Fruit fly (Drosophila melanogaster) whole organism, prepupa: ENCODE results near the gene CG9733.

Source experiments
- Blimp-1 ChIP-seq: fragments of 200-800 bp; sonication (Bioruptor generic); optimal IDR thresholded peaks from 3 replicates; lab custom pipeline; 2017; ENCODE audit warnings: missing biosample characterization, missing genetic modification characterization, mild to moderate bottlenecking, moderate library complexity, missing genetic modification reagents
- CG10669 ChIP-seq: fragments of 200-800 bp; sonication (Bioruptor generic); optimal IDR thresholded peaks from 3 replicates; lab custom pipeline; 2018; ENCODE audit warnings: missing biosample characterization, mild to moderate bottlenecking, missing genetic modification characterization, moderate library complexity
- CG11902 ChIP-seq: fragments of 200-800 bp; sonication (Bioruptor generic); optimal IDR thresholded peaks from 3 replicates; lab custom pipeline; 2016; ENCODE audit warnings: missing biosample characterization, missing genetic modification characterization
- CG15336 ChIP-seq: fragments of 200-800 bp; sonication (Bioruptor generic); IDR thresholded peaks from 2 replicates; pipeline ENCODE4 v1.3.6; 2022; ENCODE audit warnings: missing biosample characterization, missing genetic modification characterization
- CG16779 ChIP-seq: fragments of 200-800 bp; sonication (Bioruptor generic); optimal IDR thresholded peaks from 3 replicates; lab custom pipeline; 2017; ENCODE audit warnings: missing biosample characterization, mild to moderate bottlenecking, missing genetic modification characterization
- CG31627 ChIP-seq: fragments of 200-800 bp; sonication (Bioruptor generic); optimal IDR thresholded peaks from 3 replicates; lab custom pipeline; 2016; ENCODE audit warnings: missing biosample characterization, missing genetic modification characterization
- CG32006 ChIP-seq: fragments of 200-800 bp; sonication (Bioruptor generic); optimal IDR thresholded peaks from 3 replicates; lab custom pipeline; 2017; ENCODE audit warnings: missing biosample characterization, mild to moderate bottlenecking, missing genetic modification characterization
- CG34406 ChIP-seq: fragments of 200-800 bp; sonication (Bioruptor generic); optimal IDR thresholded peaks from 3 replicates; lab custom pipeline; 2016; ENCODE audit warnings: missing biosample characterization, missing genetic modification characterization
- CG3919 ChIP-seq: fragments of 200-800 bp; sonication (Bioruptor generic); optimal IDR thresholded peaks from 3 replicates; lab custom pipeline; 2016; ENCODE audit warnings: missing biosample characterization, missing genetic modification characterization
- CG4318 ChIP-seq: fragments of 200-800 bp; sonication (Bioruptor generic); optimal IDR thresholded peaks from 3 replicates; lab custom pipeline; 2017; ENCODE audit warnings: missing biosample characterization, mild to moderate bottlenecking, missing genetic modification characterization
- CG6163 ChIP-seq: fragments of 200-800 bp; sonication (Bioruptor generic); IDR thresholded peaks from 3 replicates; pipeline ENCODE4 v1.3.6; 2022; ENCODE audit warnings: missing biosample characterization, missing genetic modification characterization
- CG6276 ChIP-seq: fragments of 200-800 bp; sonication (Bioruptor generic); optimal IDR thresholded peaks from 2 replicates; lab custom pipeline; 2017; ENCODE audit warnings: missing biosample characterization, mild to moderate bottlenecking, missing genetic modification characterization
- CG6808 ChIP-seq: fragments of 200-800 bp; sonication (Bioruptor generic); optimal IDR thresholded peaks from 3 replicates; lab custom pipeline; 2017; ENCODE audit warnings: missing biosample characterization, missing genetic modification characterization, mild to moderate bottlenecking, moderate library complexity, missing genetic modification reagents
- CG7368 ChIP-seq: fragments of 200-800 bp; sonication (Bioruptor generic); optimal IDR thresholded peaks from 3 replicates; lab custom pipeline; 2016; ENCODE audit warnings: missing biosample characterization, missing genetic modification characterization
- CG8319 ChIP-seq: fragments of 200-800 bp; sonication (Bioruptor generic); optimal IDR thresholded peaks from 3 replicates; lab custom pipeline; 2016; ENCODE audit warnings: missing biosample characterization, missing genetic modification characterization
- CG9139 ChIP-seq: fragments of 200-800 bp; sonication (Bioruptor generic); optimal IDR thresholded peaks from 3 replicates; lab custom pipeline; 2017; ENCODE audit warnings: missing biosample characterization, mild to moderate bottlenecking, missing genetic modification characterization
- Eip75B ChIP-seq: fragments of 200-800 bp; sonication (Bioruptor generic); optimal IDR thresholded peaks from 3 replicates; lab custom pipeline; 2016; ENCODE audit warnings: missing biosample characterization, missing genetic modification characterization
- Eip78C ChIP-seq: fragments of 200-800 bp; sonication (Bioruptor generic); peaks from one replicate; lab custom pipeline; 2016; ENCODE audit warnings: missing biosample characterization, missing genetic modification characterization
- Ets21C ChIP-seq: fragments of 200-800 bp; sonication (Bioruptor generic); optimal IDR thresholded peaks from 3 replicates; lab custom pipeline; 2016; ENCODE audit warnings: missing biosample characterization, missing genetic modification characterization
- Gug ChIP-seq: fragments of 200-800 bp; sonication (Bioruptor generic); IDR thresholded peaks from 2 replicates; pipeline ENCODE4 v1.3.6; 2022; ENCODE audit warnings: missing biosample characterization, missing genetic modification characterization
- Hr38 ChIP-seq: sonication (Bioruptor generic); optimal IDR thresholded peaks from 2 replicates; lab custom pipeline; 2016; ENCODE audit warnings: missing biosample characterization, missing genetic modification characterization
- Hr4 ChIP-seq: fragments of 200-800 bp; sonication (Bioruptor generic); optimal IDR thresholded peaks from 3 replicates; lab custom pipeline; 2016; ENCODE audit warnings: missing biosample characterization, missing genetic modification characterization
- Lpt ChIP-seq: fragments of 200-800 bp; sonication (Bioruptor generic); optimal IDR thresholded peaks from 3 replicates; lab custom pipeline; 2016; ENCODE audit warnings: missing biosample characterization, missing genetic modification characterization
- Met ChIP-seq: fragments of 200-800 bp; sonication (Bioruptor generic); optimal IDR thresholded peaks from 3 replicates; lab custom pipeline; 2016; ENCODE audit warnings: missing biosample characterization, missing genetic modification characterization
- Smox ChIP-seq: fragments of 200-800 bp; sonication (Bioruptor generic); optimal IDR thresholded peaks from 3 replicates; lab custom pipeline; 2016; ENCODE audit warnings: missing biosample characterization, missing genetic modification characterization
- achi ChIP-seq: fragments of 200-800 bp; sonication (Bioruptor generic); optimal IDR thresholded peaks from 3 replicates; lab custom pipeline; 2016; ENCODE audit warnings: missing biosample characterization, missing genetic modification characterization
- acj6 ChIP-seq: fragments of 200-800 bp; sonication (Bioruptor generic); optimal IDR thresholded peaks from 3 replicates; lab custom pipeline; 2016; ENCODE audit warnings: missing biosample characterization, missing genetic modification characterization
- cyc ChIP-seq: fragments of 200-800 bp; sonication (Bioruptor generic); optimal IDR thresholded peaks from 3 replicates; lab custom pipeline; 2016; ENCODE audit warnings: missing biosample characterization, missing genetic modification characterization
- dac ChIP-seq: fragments of 200-800 bp; sonication (Bioruptor generic); optimal IDR thresholded peaks from 2 replicates; lab custom pipeline; 2017; ENCODE audit warnings: missing biosample characterization, mild to moderate bottlenecking, missing genetic modification characterization
- dsx ChIP-seq: fragments of 200-800 bp; optimal IDR thresholded peaks from 3 replicates; lab custom pipeline; 2019; ENCODE audit warnings: missing biosample characterization, mild to moderate bottlenecking, missing genetic modification characterization, moderate library complexity; ENCODE audit not compliant: poor library complexity, severe bottlenecking
- eg ChIP-seq: fragments of 200-800 bp; sonication (Bioruptor generic); IDR thresholded peaks from 3 replicates; pipeline ENCODE4 v1.3.6; 2022; ENCODE audit warnings: missing biosample characterization, missing genetic modification characterization
- esn ChIP-seq: fragments of 200-800 bp; sonication (Bioruptor generic); optimal IDR thresholded peaks from 2 replicates; lab custom pipeline; 2016; ENCODE audit warnings: missing biosample characterization, mild to moderate bottlenecking, missing genetic modification characterization, moderate library complexity
- fd85E ChIP-seq: fragments of 200-800 bp; sonication (Bioruptor generic); optimal IDR thresholded peaks from 3 replicates; lab custom pipeline; 2016; ENCODE audit warnings: missing biosample characterization, missing genetic modification characterization
- lz ChIP-seq: fragments of 200-800 bp; sonication (Bioruptor generic); optimal IDR thresholded peaks from 3 replicates; lab custom pipeline; 2016; ENCODE audit warnings: missing biosample characterization, missing genetic modification characterization
- net ChIP-seq: fragments of 200-800 bp; sonication (Bioruptor generic); optimal IDR thresholded peaks from 3 replicates; lab custom pipeline; 2016; ENCODE audit warnings: missing biosample characterization, missing genetic modification characterization
- pdm3 ChIP-seq: fragments of 200-800 bp; sonication (Bioruptor generic); optimal IDR thresholded peaks from 3 replicates; lab custom pipeline; 2016; ENCODE audit warnings: missing biosample characterization, missing genetic modification characterization
- salr ChIP-seq, 2 experiments: fragments of 200-800 bp; sonication (Bioruptor generic); optimal IDR thresholded peaks; 3 replicates each; lab custom pipeline; 2016 to 2018; ENCODE audit warnings: missing biosample characterization in 2 of 2, missing genetic modification characterization in 2 of 2, mild to moderate bottlenecking in 1 of 2
- spab ChIP-seq: fragments of 200-800 bp; sonication (Bioruptor generic); optimal IDR thresholded peaks from 2 replicates; lab custom pipeline; 2017; ENCODE audit warnings: missing biosample characterization, mild to moderate bottlenecking, missing genetic modification characterization, missing genetic modification reagents
- ss ChIP-seq, 2 experiments: fragments of 200-800 bp; sonication (Bioruptor generic); optimal IDR thresholded peaks; 2 replicates in 1 of 2; 3 replicates in 1 of 2; lab custom pipeline; 2017 to 2018; ENCODE audit warnings: mild to moderate bottlenecking in 2 of 2, missing biosample characterization in 2 of 2, missing genetic modification characterization in 2 of 2, moderate library complexity in 1 of 2
- svp ChIP-seq: fragments of 200-800 bp; sonication (Bioruptor generic); peaks from one replicate; lab custom pipeline; 2016; ENCODE audit warnings: missing biosample characterization, missing genetic modification characterization
- topi ChIP-seq: fragments of 200-800 bp; sonication (Bioruptor generic); optimal IDR thresholded peaks from 3 replicates; lab custom pipeline; 2016; ENCODE audit warnings: missing biosample characterization, missing genetic modification characterization
- vri ChIP-seq: fragments of 200-800 bp; sonication (Bioruptor generic); optimal IDR thresholded peaks from 3 replicates; lab custom pipeline; 2016; ENCODE audit warnings: missing biosample characterization, mild to moderate bottlenecking, missing genetic modification characterization

CG9733 gene

dm6 chr3R:30272176-30272857 lies 25.8 kb upstream of the CG9733 start (continued):
- TF ChIP-seq dac (GFP tag; lab: Kevin White, UChicago), result peak; percentile 51
- peak; percentile 94 for TF ChIP-seq Smox (GFP tag; lab: Kevin White, UChicago)
- TF ChIP-seq vri (GFP tag; lab: Kevin White, UChicago), result peak; percentile 97
- peak; percentile 83 for TF ChIP-seq CG8319 (GFP tag; lab: Kevin White, UChicago)
- peak; percentile 76 for TF ChIP-seq eg
- peak; percentile 93 for TF ChIP-seq CG9139 (GFP tag; lab: Kevin White, UChicago)
- peak; percentile 94 for TF ChIP-seq net (GFP tag; lab: Kevin White, UChicago)
- TF ChIP-seq acj6, result peak; percentile 97
- TF ChIP-seq svp, result peak; percentile 96
- peak; percentile 98 for TF ChIP-seq CG3919 (GFP tag; lab: Kevin White, UChicago)

dm6 chr3R:30271120-30271467 lies 24.6 kb upstream of the CG9733 start:
- TF ChIP-seq acj6 (no peak), Met (GFP tag; lab: Kevin White, UChicago) (peak; percentile 100), CG8319 (GFP tag; lab: Kevin White, UChicago) (no peak), CG10669 (no peak), net (GFP tag; lab: Kevin White, UChicago) (no peak), Hr38 (GFP tag; lab: Kevin White, UChicago) (no peak), CG34406 (GFP tag; lab: Kevin White, UChicago) (no peak), svp (peak; percentile 20), cyc (GFP tag; lab: Kevin White, UChicago) (no peak), ss (GFP tag; optimal IDR thresholded peaks at IDR 0.05; lab: Kevin White, UChicago) (peak in 1 of 2 experiments; percentile 26), Blimp-1 (GFP tag; lab: Kevin White, UChicago) (peak; percentile 99), vri (GFP tag; lab: Kevin White, UChicago) (peak; percentile 84), dsx (GFP tag; lab: Kevin White, UChicago) (peak; percentile 62), Eip78C (GFP tag; lab: Kevin White, UChicago) (peak; percentile 53), Smox (GFP tag; lab: Kevin White, UChicago) (peak; percentile 11), salr (GFP tag; optimal IDR thresholded peaks at IDR 0.05; lab: Kevin White, UChicago) (peak in 1 of 2 experiments; percentile 4), achi (GFP tag; lab: Kevin White, UChicago) (peak; percentile 3), CG3919 (GFP tag; lab: Kevin White, UChicago) (no peak), CG32006 (GFP tag; lab: Kevin White, UChicago) (no peak), CG7368 (GFP tag; lab: Kevin White, UChicago) (peak; percentile 13), spab (GFP tag; lab: Kevin White, UChicago) (no peak), Lpt (GFP tag; lab: Kevin White, UChicago) (no peak)
- TF ChIP-seq, all 60 proteins: peak for 11

- TF ChIP-seq CG34406 (GFP tag; lab: Kevin White, UChicago) (peak; percentile 2), CG4318 (peak; percentile 62), fd85E (GFP tag; lab: Kevin White, UChicago) (no peak), CG6276 (GFP tag; lab: Kevin White, UChicago) (peak; percentile 52), CG9139 (GFP tag; lab: Kevin White, UChicago) (peak; percentile 59), Gug (GFP tag; lab: Robert Waterston, UW) (peak; percentile 12; the same call in 1 of the 2 replicates), CG15336 (GFP tag; lab: Robert Waterston, UW) (peak; percentile 67), topi (GFP tag; lab: Kevin White, UChicago) (peak; percentile 32), CG31627 (GFP tag; lab: Kevin White, UChicago) (peak; percentile 6), Ets21C (peak; percentile 7), Eip75B (peak; percentile 56), CG8319 (GFP tag; lab: Kevin White, UChicago) (peak; percentile 14), svp (peak; percentile 46), Hr38 (GFP tag; lab: Kevin White, UChicago) (no peak), esn (peak; percentile 48), Hr4 (GFP tag; lab: Kevin White, UChicago) (peak; percentile 55), salr (GFP tag; optimal IDR thresholded peaks at IDR 0.05; lab: Kevin White, UChicago) (peak in 1 of 2 experiments; percentile 15), pdm3 (GFP tag; lab: Kevin White, UChicago) (peak; percentile 42), lz (peak; percentile 23), Eip78C (GFP tag; lab: Kevin White, UChicago) (peak; percentile 25), CG6163 (peak; percentile 62), vri (GFP tag; lab: Kevin White, UChicago) (peak; percentile 90), CG11902 (GFP tag; lab: Kevin White, UChicago) (no peak), CG16779 (no peak), cyc (GFP tag; lab: Kevin White, UChicago) (no peak), spab (GFP tag; lab: Kevin White, UChicago) (peak; percentile 66), ss (GFP tag; optimal IDR thresholded peaks at IDR 0.05; lab: Kevin White, UChicago) (peak; percentile 49 to 61), CG6808 (GFP tag; lab: Kevin White, UChicago) (peak; percentile 67)
Observed at dm6 chr3R:30270318-30271119, 24.0 kb upstream of the CG9733 start.
